Worm (Caenorhabditis elegans) whole organism, late embryonic: ENCODE measurements around the gene ubq-2.

Experiments used
- K02D7.2 ChIP-seq: sonication (generic microtip); optimal IDR thresholded peaks from 2 replicates; lab custom pipeline; 2017; ENCODE audit warnings: mild to moderate bottlenecking, missing genetic modification characterization, missing compliant biosample characterization
- K09A11.1 ChIP-seq: sonication (generic microtip); optimal IDR thresholded peaks from 2 replicates; lab custom pipeline; 2017; ENCODE audit warnings: antibody characterized with exemption, mild to moderate bottlenecking, missing genetic modification characterization, missing compliant biosample characterization; ENCODE audit not compliant: insufficient read depth
- ceh-9 ChIP-seq: sonication (generic microtip); optimal IDR thresholded peaks from 2 replicates; lab custom pipeline; 2016; ENCODE audit warnings: mild to moderate bottlenecking, missing genetic modification characterization, inconsistent platforms, missing compliant biosample characterization
- dve-1 ChIP-seq: sonication (generic microtip); optimal IDR thresholded peaks from 2 replicates; lab custom pipeline; 2017; ENCODE audit warnings: antibody characterized with exemption, mild to moderate bottlenecking, missing genetic modification characterization, missing compliant biosample characterization
- elt-2 ChIP-seq: sonication (generic microtip); optimal IDR thresholded peaks from 2 replicates; lab custom pipeline; 2016; ENCODE audit warnings: missing genetic modification reagents, missing genetic modification characterization, missing compliant biosample characterization
- elt-4 ChIP-seq: sonication (generic microtip); optimal IDR thresholded peaks from 2 replicates; lab custom pipeline; 2016; ENCODE audit warnings: missing genetic modification characterization, missing compliant biosample characterization
- ets-4 ChIP-seq: sonication (generic microtip); optimal IDR thresholded peaks from 2 replicates; lab custom pipeline; 2016; ENCODE audit warnings: missing genetic modification characterization, missing compliant biosample characterization
- mec-3 ChIP-seq: sonication (generic microtip); optimal IDR thresholded peaks from 2 replicates; lab custom pipeline; 2016; ENCODE audit warnings: borderline replicate concordance, missing genetic modification characterization, missing compliant biosample characterization
- nfya-1 ChIP-seq: sonication (generic microtip); optimal IDR thresholded peaks from 2 replicates; lab custom pipeline; 2017; ENCODE audit warnings: missing genetic modification characterization, mild to moderate bottlenecking, missing compliant biosample characterization, antibody characterized with exemption, moderate library complexity
- nhr-11 ChIP-seq: fragments of 150-350 bp; optimal IDR thresholded peaks from 2 replicates; lab custom pipeline; 2014; ENCODE audit warnings: missing biosample characterization, missing genetic modification characterization
- pha-4 ChIP-seq: fragments of 150-350 bp; optimal IDR thresholded peaks from 2 replicates; lab custom pipeline; 2018; ENCODE audit warnings: missing biosample characterization, missing genetic modification reagents, missing genetic modification characterization
- pqm-1 ChIP-seq: sonication (generic microtip); optimal IDR thresholded peaks from 2 replicates; lab custom pipeline; 2016; ENCODE audit warnings: missing genetic modification characterization, missing compliant biosample characterization
- sdc-2 ChIP-seq: sonication (generic microtip); optimal IDR thresholded peaks from 2 replicates; lab custom pipeline; 2016; ENCODE audit warnings: missing genotype, missing genetic modification characterization, missing compliant biosample characterization
- syd-9 ChIP-seq: sonication (generic microtip); optimal IDR thresholded peaks from 2 replicates; lab custom pipeline; 2016; ENCODE audit warnings: mild to moderate bottlenecking, missing genetic modification characterization, moderate library complexity, missing compliant biosample characterization

DNA sequence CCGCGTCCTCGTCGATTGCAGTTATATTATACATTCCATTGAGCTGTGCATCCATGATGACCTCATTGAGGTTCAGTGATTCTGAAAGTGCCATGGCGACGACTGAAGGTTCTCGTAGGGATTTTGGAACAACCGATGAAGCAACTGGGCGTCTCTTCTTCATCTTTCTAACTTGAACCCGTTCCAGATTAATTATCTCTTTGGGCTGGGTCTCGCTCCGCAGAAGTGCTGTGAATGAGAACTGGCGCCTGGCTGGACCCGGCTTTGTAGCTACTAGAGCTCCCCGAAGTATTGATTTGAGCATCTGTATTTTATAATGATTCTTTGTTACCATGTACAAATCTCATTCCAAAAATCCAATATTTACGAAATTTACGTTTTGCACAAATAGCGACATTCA lies 764 bp downstream of the ubq-2 start, which contains the start of gene ZK1010.2:
- TF ChIP-seq mec-3 (tag; lab: Kevin White, UChicago) (no peak), K09A11.1 (tag; lab: Kevin White, UChicago) (no peak), ceh-9 (tag; lab: Kevin White, UChicago) (no peak), nfya-1 (no peak), dve-1 (no peak), nhr-11 (tag; lab: Kevin White, UChicago) (no peak), K02D7.2 (tag; lab: Kevin White, UChicago) (no peak), ets-4 (no peak), pha-4 (tag; lab: Kevin White, UChicago) (no peak), elt-4 (tag; lab: Kevin White, UChicago) (no peak), elt-2 (tag; lab: Kevin White, UChicago) (no peak), sdc-2 (tag; lab: Kevin White, UChicago) (no peak), pqm-1 (tag; lab: Kevin White, UChicago) (no peak), syd-9 (tag; lab: Kevin White, UChicago) (no peak)
